Fruit fly (Drosophila melanogaster) whole organism, embryonic: ENCODE data around the gene Aptx.

Source experiments
- B-H2 ChIP-seq: fragments of 200-800 bp; sonication (Bioruptor generic); optimal IDR thresholded peaks from 2 replicates; lab custom pipeline; 2018; ENCODE audit warnings: missing biosample characterization, mild to moderate bottlenecking, missing genetic modification characterization
- CG16815 ChIP-seq: fragments of 200-800 bp; sonication (Bioruptor generic); optimal IDR thresholded peaks from 3 replicates; lab custom pipeline; 2017; ENCODE audit warnings: missing biosample characterization, mild to moderate bottlenecking, missing genetic modification characterization
- ERR ChIP-seq: fragments of 200-800 bp; sonication (Bioruptor generic); optimal IDR thresholded peaks from 2 replicates; lab custom pipeline; 2016; ENCODE audit warnings: missing biosample characterization, missing genetic modification characterization
- mirr ChIP-seq: fragments of 200-800 bp; sonication (Bioruptor generic); optimal IDR thresholded peaks from 3 replicates; lab custom pipeline; 2018; ENCODE audit warnings: missing biosample characterization, mild to moderate bottlenecking, missing genetic modification characterization

dm6 chr3R:19383298-19383697 is 20.0 kb upstream of the Aptx start:
- TF ChIP-seq CG16815 (GFP tag; lab: Kevin White, UChicago) (no peak), mirr (GFP tag; lab: Kevin White, UChicago) (no peak), B-H2 (no peak), ERR (no peak)
